Worm (Caenorhabditis elegans): ENCODE results near the gene clec-140.

- TF ChIP-seq nhr-67 (tag; optimal IDR thresholded peaks at IDR 0.05) (no peak), nhr-76 (tag; optimal IDR thresholded peaks at IDR 0.05) (no peak), elt-3 (tag; optimal IDR thresholded peaks at IDR 0.05) (no peak), fkh-10 (GFP tag; optimal IDR thresholded peaks at IDR 0.05) (no peak), mdl-1 (tag; optimal IDR thresholded peaks at IDR 0.05) (no peak), nhr-12 (tag; optimal IDR thresholded peaks at IDR 0.05) (no peak), nhr-77 (tag; optimal IDR thresholded peaks at IDR 0.05) (no peak), egl-27 (tag; optimal IDR thresholded peaks at IDR 0.05) (no peak), nhr-237 (tag; optimal IDR thresholded peaks at IDR 0.05) (no peak), R02D3.7 (tag; optimal IDR thresholded peaks at IDR 0.05) (no peak), ceh-9 (tag; optimal IDR thresholded peaks at IDR 0.05) (no peak)
Observed at ce11 chrII:4676241-4676640, 3.4 kb downstream of the clec-140 start.
